Fruit fly (Drosophila melanogaster) whole organism, adult: ENCODE data around the gene alpha-Est3.
A peak's percentile ranks its signal among the peaks of the same experiment; 100 is the strongest.

Experiments
- CG11617 ChIP-seq: fragments of 200-800 bp; sonication (Bioruptor generic); optimal IDR thresholded peaks from 2 replicates; lab custom pipeline; 2017; ENCODE audit warnings: mild to moderate bottlenecking, missing biosample characterization, missing genetic modification reagents, missing genetic modification characterization
- CG12768 ChIP-seq: fragments of 200-800 bp; sonication (Bioruptor generic); optimal IDR thresholded peaks from 2 replicates; lab custom pipeline; 2017; ENCODE audit warnings: missing biosample characterization, missing genetic modification characterization, mild to moderate bottlenecking, moderate library complexity, missing genetic modification reagents
- CG14711 ChIP-seq: fragments of 200-800 bp; sonication (Bioruptor generic); optimal IDR thresholded peaks from 2 replicates; lab custom pipeline; 2018; ENCODE audit warnings: missing biosample characterization, mild to moderate bottlenecking, missing genetic modification characterization, moderate library complexity
- CG1620 ChIP-seq: fragments of 200-800 bp; sonication (Bioruptor generic); optimal IDR thresholded peaks from 2 replicates; lab custom pipeline; 2016; ENCODE audit warnings: missing biosample characterization, missing genetic modification characterization
- CG33017 ChIP-seq: fragments of 200-800 bp; sonication (Bioruptor generic); optimal IDR thresholded peaks from 2 replicates; lab custom pipeline; 2018; ENCODE audit warnings: missing biosample characterization, mild to moderate bottlenecking, missing genetic modification characterization, moderate library complexity
- CG5204 ChIP-seq: fragments of 200-800 bp; sonication (Bioruptor generic); optimal IDR thresholded peaks from 2 replicates; lab custom pipeline; 2016; ENCODE audit warnings: missing biosample characterization, missing genetic modification characterization
- CG7045 ChIP-seq: fragments of 200-800 bp; sonication (Bioruptor generic); optimal IDR thresholded peaks from 2 replicates; lab custom pipeline; 2017; ENCODE audit warnings: missing biosample characterization, mild to moderate bottlenecking, missing genetic modification characterization
- CG7101 ChIP-seq: fragments of 200-800 bp; sonication (Bioruptor generic); optimal IDR thresholded peaks from 2 replicates; lab custom pipeline; 2018; ENCODE audit warnings: missing biosample characterization, mild to moderate bottlenecking, missing genetic modification characterization, moderate library complexity
- Clk ChIP-seq: fragments of 200-800 bp; sonication (Bioruptor generic); optimal IDR thresholded peaks from 2 replicates; lab custom pipeline; 2017; ENCODE audit warnings: missing biosample characterization, missing genetic modification characterization
- Crg-1 ChIP-seq: fragments of 200-800 bp; sonication (Bioruptor generic); optimal IDR thresholded peaks from 2 replicates; lab custom pipeline; 2016; ENCODE audit warnings: missing biosample characterization, missing genetic modification characterization
- Hr96 ChIP-seq: fragments of 200-800 bp; sonication (Bioruptor generic); optimal IDR thresholded peaks from 2 replicates; lab custom pipeline; 2016; ENCODE audit warnings: missing biosample characterization, missing genetic modification characterization
- Mnt ChIP-seq: fragments of 200-800 bp; sonication (Bioruptor generic); optimal IDR thresholded peaks from 2 replicates; lab custom pipeline; 2016; ENCODE audit warnings: missing biosample characterization, mild to moderate bottlenecking, missing genetic modification characterization
- bab1 ChIP-seq: fragments of 200-800 bp; sonication (Bioruptor generic); optimal IDR thresholded peaks from 3 replicates; lab custom pipeline; 2019; ENCODE audit warnings: missing biosample characterization, mild to moderate bottlenecking, missing genetic modification characterization, moderate library complexity
- cic ChIP-seq: fragments of 200-800 bp; sonication (Bioruptor generic); optimal IDR thresholded peaks from 2 replicates; lab custom pipeline; 2017; ENCODE audit warnings: missing biosample characterization, mild to moderate bottlenecking, missing genetic modification characterization, moderate library complexity
- cnc ChIP-seq, 2 experiments: fragments of >200 bp; optimal IDR thresholded peaks; 2 replicates each; lab custom pipeline; 2017
- kay ChIP-seq: fragments of 200-800 bp; sonication (Bioruptor generic); peaks from one replicate; lab custom pipeline; 2016; ENCODE audit warnings: missing biosample characterization, missing genetic modification characterization, borderline replicate concordance
- ovo ChIP-seq: fragments of 200-800 bp; sonication (Bioruptor generic); optimal IDR thresholded peaks from 2 replicates; lab custom pipeline; 2016; ENCODE audit warnings: missing biosample characterization, missing genetic modification characterization
- pad ChIP-seq: fragments of 200-800 bp; sonication (Bioruptor generic); optimal IDR thresholded peaks from 3 replicates; lab custom pipeline; 2017; ENCODE audit warnings: missing biosample characterization, missing genetic modification characterization, mild to moderate bottlenecking, moderate library complexity, missing genetic modification reagents
- tj ChIP-seq: fragments of 200-800 bp; sonication (Bioruptor generic); optimal IDR thresholded peaks from 3 replicates; lab custom pipeline; 2017; ENCODE audit warnings: missing biosample characterization, mild to moderate bottlenecking, missing genetic modification characterization, moderate library complexity
- toe ChIP-seq: fragments of 200-800 bp; sonication (Bioruptor generic); optimal IDR thresholded peaks from 2 replicates; lab custom pipeline; 2016; ENCODE audit warnings: missing biosample characterization, missing genetic modification characterization

alpha-Est3 gene

DNA sequence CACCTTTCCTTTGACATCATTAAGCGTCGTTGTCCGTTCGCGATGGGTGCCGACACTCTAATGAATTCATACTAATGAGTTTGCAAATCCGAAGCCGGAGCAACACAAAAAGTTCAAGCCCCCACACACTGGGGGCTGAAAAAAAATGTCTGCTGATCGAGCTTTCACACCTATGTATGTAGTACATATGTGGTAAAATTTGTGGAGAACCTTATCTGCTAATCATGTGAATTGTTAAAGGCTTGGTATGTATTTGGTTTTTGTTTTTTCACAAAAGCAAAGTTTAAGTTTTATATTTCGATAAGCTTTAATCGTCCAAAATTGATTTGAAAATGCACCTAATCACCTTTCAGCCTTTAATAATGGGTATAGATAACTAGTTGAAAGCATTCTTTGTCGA lies 5.2 kb downstream of the alpha-Est3 start, which contains the start of gene alpha-Est5:
Gene alpha-Est5 (minus strand): TSS at position 110 of the 400 bp plus-strand sequence.
- no peak for TF ChIP-seq CG14711
- TF ChIP-seq ovo (GFP tag; lab: Kevin White, UChicago) = no peak
- peak; percentile 14 for TF ChIP-seq CG7101 (tag; lab: Kevin White, UChicago)
- peak; percentile 29 for TF ChIP-seq bab1 (GFP tag; lab: Kevin White, UChicago)
- TF ChIP-seq CG7045 (GFP tag; lab: Kevin White, UChicago) = no peak
- no peak for TF ChIP-seq pad (GFP tag; lab: Kevin White, UChicago)
- peak; percentile 4 for TF ChIP-seq Hr96
- no peak for TF ChIP-seq CG5204
- peak; percentile 87 for TF ChIP-seq kay
- TF ChIP-seq CG11617 (GFP tag; lab: Kevin White, UChicago) = no peak
- TF ChIP-seq cic (GFP tag; lab: Kevin White, UChicago) = peak; percentile 46
- no peak for TF ChIP-seq Crg-1
- TF ChIP-seq Mnt = peak; percentile 31
- TF ChIP-seq Clk (GFP tag; lab: Kevin White, UChicago) = no peak
- peak; percentile 21 for TF ChIP-seq toe (GFP tag; lab: Kevin White, UChicago)
- peak in 1 of 2 experiments; percentile 55 for TF ChIP-seq cnc (optimal IDR thresholded peaks at IDR 0.05; lab: Kevin White, UChicago)
- TF ChIP-seq CG1620 (GFP tag; lab: Kevin White, UChicago) = peak; percentile 41
- peak; percentile 54 for TF ChIP-seq tj (GFP tag; lab: Kevin White, UChicago)
- peak; percentile 40 for TF ChIP-seq CG33017 (tag; lab: Kevin White, UChicago)
- no peak for TF ChIP-seq CG12768 (GFP tag; lab: Kevin White, UChicago)

DNA sequence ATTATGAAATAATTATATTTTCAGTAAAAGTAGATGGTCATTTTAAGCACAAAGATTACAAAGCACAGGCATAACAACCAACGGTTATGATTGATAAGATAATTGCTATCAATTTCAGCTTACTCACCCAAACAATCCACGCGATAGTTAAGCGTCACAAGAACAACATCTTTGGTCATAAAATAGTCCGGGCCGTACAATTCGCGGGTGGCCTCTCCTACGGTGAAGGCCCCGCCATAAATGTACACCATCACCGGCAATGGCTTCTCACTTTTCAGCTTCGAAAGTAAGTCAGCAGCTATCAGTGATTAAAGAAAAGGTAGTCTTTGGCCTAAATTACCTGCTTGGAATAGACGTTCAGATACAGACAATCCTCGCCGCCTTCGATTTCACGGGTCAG lies 5.8 kb downstream of the alpha-Est3 start:
- TF ChIP-seq CG12768 (GFP tag; lab: Kevin White, UChicago) = no peak
- no peak for TF ChIP-seq CG1620 (GFP tag; lab: Kevin White, UChicago)
- TF ChIP-seq cic (GFP tag; lab: Kevin White, UChicago) = no peak
- no peak for TF ChIP-seq CG11617 (GFP tag; lab: Kevin White, UChicago)
- TF ChIP-seq CG14711 = no peak
- TF ChIP-seq Crg-1 = no peak
- TF ChIP-seq kay = no peak
- no peak for TF ChIP-seq toe (GFP tag; lab: Kevin White, UChicago)
- no peak for TF ChIP-seq Clk (GFP tag; lab: Kevin White, UChicago)
- TF ChIP-seq ovo (GFP tag; lab: Kevin White, UChicago) = no peak
- no peak for TF ChIP-seq Mnt
- TF ChIP-seq CG7045 (GFP tag; lab: Kevin White, UChicago) = no peak
- no peak for TF ChIP-seq Hr96
- no peak for TF ChIP-seq bab1 (GFP tag; lab: Kevin White, UChicago)
- no peak for TF ChIP-seq CG5204
- TF ChIP-seq CG33017 (tag; lab: Kevin White, UChicago) = no peak

DNA sequence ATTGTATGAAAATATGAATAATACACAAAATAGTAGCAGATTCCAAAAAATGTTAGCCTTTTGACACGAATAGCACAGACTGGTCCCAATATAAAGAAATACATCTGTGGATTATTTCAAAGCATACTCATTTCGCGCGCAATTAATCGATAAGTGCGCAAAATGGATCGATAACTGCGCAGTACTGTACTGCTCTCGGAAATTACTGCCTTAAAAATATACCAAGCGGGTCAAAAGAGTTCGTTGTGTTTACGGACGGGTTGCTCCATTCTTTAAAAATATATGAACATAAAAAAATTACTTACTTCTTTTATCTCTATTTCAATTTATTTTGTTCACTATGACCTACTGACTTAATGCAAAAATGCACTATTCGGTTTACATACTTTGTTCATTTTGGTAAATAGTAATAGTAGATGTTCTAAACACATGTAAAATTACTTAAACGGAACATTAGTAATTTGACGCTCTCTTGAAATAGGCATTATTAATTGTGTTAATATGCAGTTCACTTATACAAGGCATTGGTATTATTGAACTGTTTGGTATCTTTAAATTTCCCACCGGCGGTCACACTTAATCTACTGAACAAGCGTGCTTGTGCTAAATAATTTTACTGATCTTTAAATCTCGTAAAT lies 11.1 kb downstream of the alpha-Est3 start, which contains the start of the genes Rtnl2 and alphaTub84D:
Gene Rtnl2 (minus strand): TSS at position 58 of the 638 bp plus-strand sequence.
Gene alphaTub84D (plus strand): TSS at position 570 of the 638 bp plus-strand sequence.
- TF ChIP-seq CG33017 (tag; lab: Kevin White, UChicago) (no peak), Mnt (no peak), pad (GFP tag; lab: Kevin White, UChicago) (no peak), tj (GFP tag; lab: Kevin White, UChicago) (no peak), toe (GFP tag; lab: Kevin White, UChicago) (no peak), CG5204 (no peak), bab1 (GFP tag; lab: Kevin White, UChicago) (no peak), Crg-1 (no peak), CG7045 (GFP tag; lab: Kevin White, UChicago) (no peak)

DNA sequence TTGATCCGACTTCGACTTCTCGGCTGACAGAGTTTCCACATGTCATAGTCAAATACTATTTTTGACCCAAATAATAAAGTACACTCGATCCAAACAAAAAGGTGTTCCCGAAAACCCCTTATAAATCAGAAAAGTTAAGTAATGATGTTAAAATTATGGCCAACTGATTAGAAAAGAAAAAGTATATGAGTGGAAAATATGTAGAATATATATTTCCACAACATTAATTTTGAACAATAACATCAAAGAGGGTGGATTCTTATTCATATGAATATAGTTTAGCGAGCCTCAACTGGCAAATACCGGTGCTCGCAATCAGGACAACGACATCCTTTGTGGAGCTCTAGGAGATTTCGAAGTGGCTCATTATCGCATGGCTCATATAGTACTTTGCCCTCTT lies 12.8 kb downstream of the alpha-Est3 start, which contains the start of gene alpha-Est6:
Gene alpha-Est6 (minus strand): TSS at position 101 of the 400 bp plus-strand sequence.
- TF ChIP-seq pad (GFP tag; lab: Kevin White, UChicago) (no peak), CG7101 (tag; lab: Kevin White, UChicago) (no peak), bab1 (GFP tag; lab: Kevin White, UChicago) (no peak), CG5204 (no peak), ovo (GFP tag; lab: Kevin White, UChicago) (no peak), Crg-1 (no peak)

DNA sequence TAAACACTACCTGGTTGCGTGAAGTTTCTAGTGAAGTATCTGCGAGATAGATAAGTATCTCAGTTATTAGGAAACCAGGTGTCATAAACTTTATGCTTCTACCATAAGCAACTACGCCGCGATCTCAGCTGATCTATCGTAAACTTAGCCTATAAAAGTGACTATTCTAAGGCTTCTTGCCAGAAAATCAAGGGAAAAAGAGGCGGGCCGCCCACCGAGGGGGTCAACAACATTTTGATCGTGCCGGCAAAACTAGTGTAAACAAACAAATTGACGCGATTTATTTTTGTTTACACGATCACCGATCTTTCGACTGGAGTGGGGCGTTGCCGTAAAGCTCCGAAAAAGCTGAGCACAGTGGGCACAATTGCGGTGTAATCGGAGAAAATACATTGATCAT lies 17.3 kb downstream of the alpha-Est3 start:
- no peak for TF ChIP-seq cic (GFP tag; lab: Kevin White, UChicago)
- TF ChIP-seq CG7101 (tag; lab: Kevin White, UChicago) = no peak
- no peak for TF ChIP-seq ovo (GFP tag; lab: Kevin White, UChicago)
- no peak for TF ChIP-seq pad (GFP tag; lab: Kevin White, UChicago)
- TF ChIP-seq CG33017 (tag; lab: Kevin White, UChicago) = peak; percentile 11

DNA sequence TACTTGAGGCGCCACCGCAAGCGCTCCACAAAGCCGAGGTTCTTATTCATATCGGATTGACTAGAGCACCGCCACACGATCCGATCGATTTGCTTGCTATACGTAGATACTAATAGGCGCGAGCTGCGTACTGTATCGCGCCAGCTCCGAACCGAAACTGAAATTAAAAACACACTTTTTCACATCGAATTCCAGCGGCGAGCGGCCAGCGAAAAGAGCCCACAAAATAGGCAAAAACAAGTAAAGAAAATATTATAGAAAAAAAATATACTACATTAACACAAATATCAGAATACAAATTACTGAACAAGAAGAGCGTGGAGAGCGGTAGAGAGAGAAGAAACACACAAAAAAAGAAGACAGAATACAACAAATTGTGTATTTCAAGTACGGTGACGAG lies 17.8 kb downstream of the alpha-Est3 start, which contains the start of gene alpha-Est7:
Gene alpha-Est7 (minus strand): TSS at position 160 of the 400 bp plus-strand sequence.
- TF ChIP-seq bab1 (GFP tag; lab: Kevin White, UChicago) = no peak
- no peak for TF ChIP-seq Crg-1
- peak; percentile 91 for TF ChIP-seq kay
- no peak for TF ChIP-seq Mnt
- TF ChIP-seq CG12768 (GFP tag; lab: Kevin White, UChicago) = peak; percentile 33
- no peak for TF ChIP-seq cnc (optimal IDR thresholded peaks at IDR 0.05; lab: Kevin White, UChicago)
- peak; percentile 7 for TF ChIP-seq toe (GFP tag; lab: Kevin White, UChicago)
